Fruit fly (Drosophila melanogaster): Measurements from ENCODE around the gene Oseg5.

Oseg5 gene

dm6 chr2L:20807617-20808509, 27.8 kb downstream of the Oseg5 start (continued):
- TF ChIP-seq ATbp (GFP tag; optimal IDR thresholded peaks at IDR 0.05) (peak; percentile 80), CG12299 (tag; optimal IDR thresholded peaks at IDR 0.05) (peak; percentile 46), row (GFP tag; IDR thresholded peaks at IDR 0.05) (peak; percentile 85), maf-S (GFP tag; optimal IDR thresholded peaks at IDR 0.05) (no peak), CG10366 (GFP tag; IDR thresholded peaks at IDR 0.05) (peak; percentile 31; the same call in 1 of the 2 replicates), CG11723 (GFP tag; optimal IDR thresholded peaks at IDR 0.05) (no peak), Bdp1 (GFP tag; optimal IDR thresholded peaks at IDR 0.05) (no peak), CG1647 (GFP tag; optimal IDR thresholded peaks at IDR 0.05) (no peak), CG7357 (GFP tag; IDR thresholded peaks at IDR 0.05) (no peak), CG18476 (GFP tag; optimal IDR thresholded peaks at IDR 0.05) (peak; percentile 6), ERR (GFP tag; optimal IDR thresholded peaks at IDR 0.05) (no peak), Max (GFP tag; optimal IDR thresholded peaks at IDR 0.05) (no peak), CG10431 (GFP tag; optimal IDR thresholded peaks at IDR 0.05) (no peak), Sox100B (GFP tag; optimal IDR thresholded peaks at IDR 0.05) (peak; percentile 45), CG7963 (GFP tag; IDR thresholded peaks at IDR 0.05; ENCODE audit: partially characterized antibody) (no peak), ssp (GFP tag; IDR thresholded peaks at IDR 0.05) (no peak), Dip3 (GFP tag; optimal IDR thresholded peaks at IDR 0.05) (no peak), tio (GFP tag; optimal IDR thresholded peaks at IDR 0.05) (no peak), Doc3 (GFP tag; IDR thresholded peaks at IDR 0.05; ENCODE audit: partially characterized antibody) (no peak), aop (GFP tag; IDR thresholded peaks at IDR 0.05) (no peak), CG5180 (GFP tag; optimal IDR thresholded peaks at IDR 0.05) (no peak), Mad (GFP tag; optimal IDR thresholded peaks at IDR 0.05) (no peak), sisA (GFP tag; IDR thresholded peaks at IDR 0.05) (peak; percentile 13; the same call in 1 of the 2 replicates), Dp (GFP tag; optimal IDR thresholded peaks at IDR 0.05) (no peak), Mes4 (GFP tag; optimal IDR thresholded peaks at IDR 0.05) (no peak), mirr (GFP tag; optimal IDR thresholded peaks at IDR 0.05) (peak; percentile 61), cg (GFP tag; optimal IDR thresholded peaks at IDR 0.05) (no peak), dimm (GFP tag; IDR thresholded peaks at IDR 0.05) (no peak), CG6254 (GFP tag; optimal IDR thresholded peaks at IDR 0.05) (no peak), abd-A (tag; optimal IDR thresholded peaks at IDR 0.05) (peak; percentile 90), dm (GFP tag; optimal IDR thresholded peaks at IDR 0.05) (no peak), CG10462 (GFP tag; optimal IDR thresholded peaks at IDR 0.05) (no peak), toy (GFP tag; IDR thresholded peaks at IDR 0.05) (no peak), insv (GFP tag; optimal IDR thresholded peaks at IDR 0.05) (no peak), eve (GFP tag; optimal IDR thresholded peaks at IDR 0.05) (peak in 1 of 2 experiments; percentile 80), Sox102F (GFP tag; optimal IDR thresholded peaks at IDR 0.05) (peak; percentile 65), CG7839 (tag; optimal IDR thresholded peaks at IDR 0.05) (peak; percentile 63), CG3847 (GFP tag; IDR thresholded peaks at IDR 0.05) (peak; percentile 56), CG6683 (GFP tag; optimal IDR thresholded peaks at IDR 0.05) (peak; percentile 13), CG2199 (GFP tag; IDR thresholded peaks at IDR 0.05) (0 out of 3 replicates have a peak, but pooled peaks have one; percentile 51), Hr51 (GFP tag; optimal IDR thresholded peaks at IDR 0.05) (peak; percentile 6 to 68), CG9609 (GFP tag; optimal IDR thresholded peaks at IDR 0.05) (no peak), Dip2 (GFP tag; IDR thresholded peaks at IDR 0.05) (no peak), Drgx (GFP tag; IDR thresholded peaks at IDR 0.05) (peak; percentile 59; the same call in 1 of the 2 replicates), CG11398 (GFP tag; optimal IDR thresholded peaks at IDR 0.05) (peak; percentile 10), trem (tag; optimal IDR thresholded peaks at IDR 0.05) (no peak), Rx (GFP tag; IDR thresholded peaks at IDR 0.05) (no peak), lab (GFP tag; optimal IDR thresholded peaks at IDR 0.05) (peak; percentile 78), sna (GFP tag; IDR thresholded peaks at IDR 0.05; ENCODE audit: partially characterized antibody) (0 out of 2 replicates have a peak, but pooled peaks have one; percentile 18)

All from whole organism, embryonic.